Worm (Caenorhabditis elegans): ENCODE data around the gene vab-3.

DNA sequence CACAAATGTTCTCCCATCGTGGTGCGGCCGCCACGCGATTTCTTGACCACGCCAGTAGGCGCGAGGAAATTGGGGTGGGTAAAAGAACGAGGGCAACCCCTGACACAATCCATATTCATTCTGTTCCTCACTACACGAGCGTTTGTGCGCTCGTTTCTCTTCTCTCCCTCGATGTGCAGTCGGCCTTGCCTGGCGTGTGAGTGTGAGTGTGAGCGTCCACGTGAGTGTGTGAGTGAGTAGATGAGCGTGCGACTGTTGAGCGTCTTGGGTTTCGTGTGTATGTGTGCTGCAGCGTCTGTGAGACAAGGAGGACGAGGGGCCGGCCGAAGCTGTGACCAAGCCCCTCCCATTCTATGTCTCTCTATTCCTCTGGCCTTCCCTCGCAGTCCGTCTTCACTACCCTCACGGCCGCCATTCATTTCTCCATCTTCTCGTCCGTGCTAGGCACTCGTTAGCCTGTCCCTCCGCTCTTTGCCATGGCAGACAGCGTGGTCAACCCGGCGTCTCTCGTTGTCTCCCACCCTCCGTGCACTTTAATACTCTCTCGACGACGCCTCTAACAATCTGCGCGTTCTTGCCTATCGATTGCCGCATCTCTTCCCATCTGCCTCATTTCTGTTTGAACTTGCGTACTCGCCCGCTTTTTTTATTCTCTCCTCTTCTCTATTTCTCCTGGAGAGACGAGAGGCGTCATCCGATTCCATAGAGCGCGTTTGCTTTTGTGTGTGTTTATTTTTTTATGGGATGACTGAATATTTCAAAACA, 68.9 kb downstream of the vab-3 start:
- no peak for TF ChIP-seq dpl-1 (GFP tag; optimal IDR thresholded peaks at IDR 0.05)
- peak; percentile 98 for TF ChIP-seq lir-1 (GFP tag; conservative IDR thresholded peaks at IDR 0.05)
- peak; percentile 25 for TF ChIP-seq rcor-1 (GFP tag; IDR thresholded peaks at IDR 0.05)

Measured in whole organism, young adult.